Fruit fly (Drosophila melanogaster): ENCODE data around the gene CG34316.

The CG34316 gene

DNA sequence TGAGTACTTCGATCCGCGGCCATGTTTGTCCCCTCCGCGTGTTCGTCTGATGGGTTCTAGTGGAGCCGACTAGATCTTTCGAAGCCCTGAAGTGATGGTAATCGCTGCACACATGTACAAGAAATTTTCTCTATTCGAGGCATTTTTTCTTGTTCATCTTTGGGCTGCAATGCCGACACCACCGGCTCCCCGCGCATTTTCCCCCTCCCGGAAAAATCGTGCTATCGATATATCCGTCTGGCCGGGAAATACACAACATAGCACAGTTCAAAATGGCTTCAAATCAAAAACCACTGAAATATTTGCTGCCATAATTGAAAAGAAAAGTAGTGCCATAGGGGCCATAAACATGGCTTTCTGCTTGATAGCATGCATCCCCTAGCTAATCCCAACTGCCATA, 33.6 kb downstream of the CG34316 start:
- TF ChIP-seq CG8159 (tag; optimal IDR thresholded peaks at IDR 0.05) (no peak), CG10348 (GFP tag; IDR thresholded peaks at IDR 0.05) (no peak), Ets98B (GFP tag; IDR thresholded peaks at IDR 0.05) (no peak), CG4496 (GFP tag; IDR thresholded peaks at IDR 0.05) (no peak), Pif1B (GFP tag; optimal IDR thresholded peaks at IDR 0.05) (no peak)

DNA sequence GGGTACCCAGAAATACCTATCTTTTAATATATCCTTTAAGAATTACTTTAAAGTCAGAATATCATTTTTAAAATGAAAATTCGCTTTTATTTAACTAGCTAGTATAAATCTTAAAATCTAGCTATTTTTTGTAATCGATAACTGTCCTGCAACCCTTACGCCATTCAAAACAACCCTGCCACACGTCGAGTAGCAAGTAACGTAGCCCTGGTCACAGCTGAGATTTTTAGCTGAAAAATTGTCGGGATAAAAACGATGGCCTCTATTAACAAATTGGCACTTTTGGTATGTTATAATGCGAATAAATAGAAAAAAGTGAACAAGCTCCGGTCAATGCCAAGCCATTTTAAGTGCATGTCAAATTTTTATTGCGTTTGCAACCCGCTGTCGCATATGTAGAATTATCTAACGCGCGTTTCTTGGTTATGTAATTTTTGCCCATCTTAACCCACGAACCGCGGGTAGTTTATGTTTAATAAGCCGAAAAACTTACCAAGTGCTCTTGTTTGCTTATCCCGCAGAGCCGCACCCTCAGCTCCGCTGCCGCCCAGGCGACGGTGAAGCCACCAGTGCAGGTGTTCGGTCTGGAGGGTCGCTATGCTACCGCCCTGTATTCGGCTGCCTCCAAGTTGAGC, 35.1 kb downstream of the CG34316 start, which contains the start of gene ATPsynO:
ATPsynO (plus strand) TSS at position 186 of the 635 bp plus-strand sequence.
- TF ChIP-seq CG34367 (tag; optimal IDR thresholded peaks at IDR 0.05): no peak
- no peak for TF ChIP-seq Pif1B (GFP tag; optimal IDR thresholded peaks at IDR 0.05)
- no peak for TF ChIP-seq Snoo (tag; optimal IDR thresholded peaks at IDR 0.05)
- TF ChIP-seq CG13204 (GFP tag; optimal IDR thresholded peaks at IDR 0.05): no peak
- TF ChIP-seq CG17806 (tag; optimal IDR thresholded peaks at IDR 0.05): no peak
- no peak for TF ChIP-seq CG15710 (tag; optimal IDR thresholded peaks at IDR 0.05)
- no peak for TF ChIP-seq D1 (tag; optimal IDR thresholded peaks at IDR 0.05)
- no peak for TF ChIP-seq CG12605 (GFP tag; IDR thresholded peaks at IDR 0.05)
- no peak for TF ChIP-seq CG8159 (tag; optimal IDR thresholded peaks at IDR 0.05)
- TF ChIP-seq CG9948 (tag; optimal IDR thresholded peaks at IDR 0.05): no peak

DNA sequence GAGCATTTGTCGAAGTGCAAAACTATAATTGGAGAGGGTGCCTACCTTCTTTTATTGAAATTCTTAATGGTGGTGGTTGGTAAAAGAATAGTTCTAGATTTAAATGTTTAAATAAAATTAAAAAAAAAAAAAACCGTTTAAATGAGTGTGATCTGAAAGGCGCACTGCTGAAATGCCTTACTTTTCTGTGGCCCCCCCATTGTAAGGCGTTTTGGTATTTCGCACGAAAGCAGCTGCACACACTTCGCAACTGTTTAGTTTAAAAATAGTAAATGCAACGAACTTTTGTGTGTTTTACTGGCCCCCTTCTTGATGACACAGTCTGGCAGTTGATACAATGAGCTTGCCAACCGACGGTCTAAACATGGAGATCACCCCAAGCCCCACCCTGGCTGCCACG, 38.0 kb downstream of the CG34316 start, which contains the start of the genes CG14864 and Zip88E:
CG14864 (minus strand) TSS at position 113 of the 400 bp plus-strand sequence.
Zip88E (plus strand) TSS at position 237 of the 400 bp plus-strand sequence.
- TF ChIP-seq CG14655 (GFP tag; optimal IDR thresholded peaks at IDR 0.05) (no peak), fd96Ca (GFP tag; IDR thresholded peaks at IDR 0.05) (no peak), EcR (GFP tag; optimal IDR thresholded peaks at IDR 0.05) (no peak), Pif1B (GFP tag; optimal IDR thresholded peaks at IDR 0.05) (no peak), CG34367 (tag; optimal IDR thresholded peaks at IDR 0.05) (no peak), CG10348 (GFP tag; IDR thresholded peaks at IDR 0.05) (no peak), Ets98B (GFP tag; IDR thresholded peaks at IDR 0.05) (no peak), CG8301 (tag; optimal IDR thresholded peaks at IDR 0.05) (no peak), Snoo (tag; optimal IDR thresholded peaks at IDR 0.05) (no peak)

DNA sequence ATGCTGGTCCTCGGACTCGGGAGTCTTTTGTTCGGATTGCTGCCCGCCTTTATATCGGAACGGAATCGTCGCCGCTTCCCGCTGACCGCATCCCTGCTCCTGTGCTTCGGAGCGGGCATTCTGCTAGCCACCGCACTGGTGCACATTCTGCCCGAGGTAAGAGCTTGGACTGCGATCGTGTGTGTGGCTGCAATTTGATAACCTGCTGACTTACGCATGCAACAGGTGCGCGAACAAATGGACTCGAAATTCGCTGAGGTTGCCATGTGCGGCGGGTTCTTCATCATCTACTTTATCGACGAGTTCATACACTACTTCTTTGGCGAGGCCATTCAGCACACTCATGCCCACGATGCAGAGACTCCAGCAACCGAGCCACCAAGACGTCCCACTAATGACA, 38.5 kb downstream of the CG34316 start:
- TF ChIP-seq CG10348 (GFP tag; IDR thresholded peaks at IDR 0.05) (no peak), Snoo (tag; optimal IDR thresholded peaks at IDR 0.05) (no peak), CG9948 (tag; optimal IDR thresholded peaks at IDR 0.05) (no peak)

DNA sequence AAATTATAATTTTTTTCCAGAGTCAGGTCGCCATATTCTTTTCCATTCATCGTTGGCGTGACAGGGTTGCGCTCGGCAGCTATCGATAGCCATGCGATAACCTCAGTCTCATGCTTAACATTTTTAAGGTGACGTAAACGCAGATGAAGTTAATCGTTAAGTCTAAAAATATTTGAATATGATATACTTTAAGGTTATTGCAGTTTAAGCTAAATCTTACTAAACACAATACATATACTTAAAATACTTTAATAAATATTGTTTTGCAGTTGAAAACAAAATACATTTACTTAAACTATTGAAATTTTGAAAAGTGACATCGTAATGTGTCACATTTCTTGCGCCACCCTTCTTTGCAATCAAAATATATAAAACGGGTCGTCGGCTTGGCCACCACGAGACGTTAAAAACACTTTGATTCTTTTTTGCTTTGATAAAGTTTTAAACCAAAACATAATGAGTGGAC, 44.8 kb downstream of the CG34316 start, which contains the start of the genes Cp190 and CG4338:
Cp190 (minus strand) TSS at position 84 of the 466 bp plus-strand sequence.
CG4338 (plus strand) TSS at position 365 of the 466 bp plus-strand sequence.
- TF ChIP-seq fd96Ca (GFP tag; IDR thresholded peaks at IDR 0.05) (peak; percentile 67; the same call in 2 of the 3 replicates), Snoo (tag; optimal IDR thresholded peaks at IDR 0.05) (peak; percentile 97), CG17806 (tag; optimal IDR thresholded peaks at IDR 0.05) (peak; percentile 98), Pif1B (GFP tag; optimal IDR thresholded peaks at IDR 0.05) (no peak), gl (tag; optimal IDR thresholded peaks at IDR 0.05) (peak; percentile 91), CG4496 (GFP tag; IDR thresholded peaks at IDR 0.05) (peak; percentile 93), Ets98B (GFP tag; IDR thresholded peaks at IDR 0.05) (peak; percentile 90), CG34367 (tag; optimal IDR thresholded peaks at IDR 0.05) (peak; percentile 97), CG8301 (tag; optimal IDR thresholded peaks at IDR 0.05) (peak; percentile 98), Pif1A (GFP tag; optimal IDR thresholded peaks at IDR 0.05) (no peak), rn (GFP tag; IDR thresholded peaks at IDR 0.05) (peak; percentile 87), CG32121 (GFP tag; IDR thresholded peaks at IDR 0.05) (peak; percentile 96), CG10348 (GFP tag; IDR thresholded peaks at IDR 0.05) (peak; percentile 83), EcR (GFP tag; optimal IDR thresholded peaks at IDR 0.05) (peak; percentile 85), CG15710 (tag; optimal IDR thresholded peaks at IDR 0.05) (peak; percentile 98), CG9948 (tag; optimal IDR thresholded peaks at IDR 0.05) (peak; percentile 98), CG8159 (tag; optimal IDR thresholded peaks at IDR 0.05) (peak; percentile 99), D1 (tag; optimal IDR thresholded peaks at IDR 0.05) (no peak), CG14655 (GFP tag; optimal IDR thresholded peaks at IDR 0.05) (no peak), CG13204 (GFP tag; optimal IDR thresholded peaks at IDR 0.05) (no peak), CG12605 (GFP tag; IDR thresholded peaks at IDR 0.05) (peak; percentile 94)

DNA sequence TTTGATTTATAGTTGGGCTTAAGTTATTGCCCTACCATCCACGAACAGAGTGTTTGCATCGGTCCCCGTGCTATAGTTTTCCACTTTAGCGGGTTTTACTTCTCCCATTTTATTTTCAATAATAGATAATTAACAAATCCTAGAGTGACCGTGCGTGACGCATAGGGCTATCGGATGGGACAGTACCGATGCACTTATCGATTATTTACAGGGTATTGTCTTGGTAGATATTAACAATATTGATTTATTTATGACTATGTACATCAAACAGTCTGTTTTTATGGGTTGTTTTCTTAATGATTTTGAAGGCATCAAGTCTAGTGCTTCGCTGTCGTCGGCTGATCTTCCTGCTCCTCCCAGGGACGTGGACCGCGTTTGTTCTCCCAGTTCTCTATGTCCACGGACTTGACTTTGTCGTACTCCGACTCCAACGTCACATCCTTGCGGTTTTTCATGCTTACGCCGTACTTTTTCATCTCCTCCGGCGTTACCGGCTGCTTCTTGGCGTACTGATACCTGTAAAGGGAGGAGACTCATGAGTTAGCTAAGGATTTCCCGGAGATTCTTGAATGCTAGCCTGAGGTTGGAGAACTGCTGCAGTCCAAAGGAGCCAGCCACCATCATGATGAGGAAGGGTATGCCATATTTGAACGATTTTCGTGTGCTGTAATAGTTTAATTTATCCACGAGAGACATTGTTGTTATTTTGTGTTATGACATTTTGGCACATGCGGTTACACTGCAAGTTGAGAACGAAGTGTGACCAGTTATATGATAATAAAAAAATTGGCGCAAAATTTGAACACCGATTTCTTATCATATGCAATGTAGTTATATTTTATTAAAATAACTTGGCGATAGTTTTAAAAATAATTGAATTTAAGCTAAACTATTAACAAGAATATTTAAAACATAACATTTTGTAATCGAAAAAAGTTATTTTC, 47.8 kb downstream of the CG34316 start, which contains the start of the genes MRG15 and Tm1:
MRG15 (minus strand) TSS at position 184 of the 944 bp plus-strand sequence.
Tm1 (plus strand) TSS at position 295 of the 944 bp plus-strand sequence.
- no peak for TF ChIP-seq gl (tag; optimal IDR thresholded peaks at IDR 0.05)
- no peak for TF ChIP-seq Pif1B (GFP tag; optimal IDR thresholded peaks at IDR 0.05)
- TF ChIP-seq CG32121 (GFP tag; IDR thresholded peaks at IDR 0.05): no peak
- TF ChIP-seq CG13204 (GFP tag; optimal IDR thresholded peaks at IDR 0.05): no peak
- no peak for TF ChIP-seq CG9948 (tag; optimal IDR thresholded peaks at IDR 0.05)
- TF ChIP-seq CG4496 (GFP tag; IDR thresholded peaks at IDR 0.05): no peak
- TF ChIP-seq CG8301 (tag; optimal IDR thresholded peaks at IDR 0.05): no peak

Measured in whole organism, pupa.